Worm (Caenorhabditis elegans) whole organism, late embryonic: ENCODE measurements around the gene F40G9.14.

Source experiments
- C08G9.2 ChIP-seq: sonication (generic microtip); optimal IDR thresholded peaks from 2 replicates; lab custom pipeline; 2016; ENCODE audit warnings: mild to moderate bottlenecking, missing genetic modification characterization, moderate library complexity, missing compliant biosample characterization
- C38D4.7 ChIP-seq: fragments of 200-800 bp; sonication (Bioruptor generic); optimal IDR thresholded peaks from 2 replicates; lab custom pipeline; 2018; ENCODE audit warnings: mild to moderate bottlenecking, missing genetic modification characterization, moderate library complexity, missing compliant biosample characterization
- K09A11.1 ChIP-seq: sonication (generic microtip); optimal IDR thresholded peaks from 2 replicates; lab custom pipeline; 2017; ENCODE audit warnings: antibody characterized with exemption, mild to moderate bottlenecking, missing genetic modification characterization, missing compliant biosample characterization; ENCODE audit not compliant: insufficient read depth
- Y22D7AL.16 ChIP-seq: sonication (generic microtip); optimal IDR thresholded peaks from 2 replicates; lab custom pipeline; 2016; ENCODE audit warnings: missing genetic modification characterization, missing compliant biosample characterization
- ahr-1 ChIP-seq: sonication (generic microtip); optimal IDR thresholded peaks from 2 replicates; lab custom pipeline; 2016; ENCODE audit warnings: missing genetic modification characterization, missing compliant biosample characterization
- ama-1 ChIP-seq: fragments of 150-350 bp; optimal IDR thresholded peaks from 2 replicates; lab custom pipeline; 2014
- ceh-14 ChIP-seq: sonication (generic microtip); optimal IDR thresholded peaks from 2 replicates; lab custom pipeline; 2016; ENCODE audit warnings: missing genotype, missing genetic modification characterization, missing compliant biosample characterization
- ceh-2 ChIP-seq: sonication (generic microtip); optimal IDR thresholded peaks from 2 replicates; lab custom pipeline; 2016; ENCODE audit warnings: missing genotype, missing genetic modification characterization, missing compliant biosample characterization
- ceh-22 ChIP-seq: sonication (generic microtip); optimal IDR thresholded peaks from 2 replicates; lab custom pipeline; 2017; ENCODE audit warnings: missing biosample characterization, missing genetic modification characterization
- ceh-24 ChIP-seq: sonication (generic microtip); optimal IDR thresholded peaks from 2 replicates; lab custom pipeline; 2016; ENCODE audit warnings: mild to moderate bottlenecking, missing genetic modification characterization, missing compliant biosample characterization
- ceh-34 ChIP-seq: sonication (generic microtip); optimal IDR thresholded peaks from 2 replicates; lab custom pipeline; 2016; ENCODE audit warnings: mild to moderate bottlenecking, missing genetic modification characterization, missing compliant biosample characterization
- ceh-9 ChIP-seq: sonication (generic microtip); optimal IDR thresholded peaks from 2 replicates; lab custom pipeline; 2016; ENCODE audit warnings: mild to moderate bottlenecking, missing genetic modification characterization, inconsistent platforms, missing compliant biosample characterization
- elt-2 ChIP-seq: sonication (generic microtip); optimal IDR thresholded peaks from 2 replicates; lab custom pipeline; 2016; ENCODE audit warnings: missing genetic modification reagents, missing genetic modification characterization, missing compliant biosample characterization
- elt-4 ChIP-seq: sonication (generic microtip); optimal IDR thresholded peaks from 2 replicates; lab custom pipeline; 2016; ENCODE audit warnings: missing genetic modification characterization, missing compliant biosample characterization
- ets-4 ChIP-seq: sonication (generic microtip); optimal IDR thresholded peaks from 2 replicates; lab custom pipeline; 2016; ENCODE audit warnings: missing genetic modification characterization, missing compliant biosample characterization
- hlh-30 ChIP-seq: sonication (generic microtip); optimal IDR thresholded peaks from 2 replicates; lab custom pipeline; 2017; ENCODE audit warnings: antibody characterized with exemption, missing genetic modification characterization, missing compliant biosample characterization; ENCODE audit not compliant: insufficient read depth
- lim-6 ChIP-seq: sonication (generic microtip); optimal IDR thresholded peaks from 2 replicates; lab custom pipeline; 2016; ENCODE audit warnings: missing genetic modification characterization, missing compliant biosample characterization
- madf-2 ChIP-seq: sonication (generic microtip); optimal IDR thresholded peaks from 2 replicates; lab custom pipeline; 2017; ENCODE audit warnings: missing genetic modification characterization, missing compliant biosample characterization
- mec-3 ChIP-seq: sonication (generic microtip); optimal IDR thresholded peaks from 2 replicates; lab custom pipeline; 2016; ENCODE audit warnings: borderline replicate concordance, missing genetic modification characterization, missing compliant biosample characterization
- nfya-1 ChIP-seq: sonication (generic microtip); optimal IDR thresholded peaks from 2 replicates; lab custom pipeline; 2017; ENCODE audit warnings: missing genetic modification characterization, mild to moderate bottlenecking, missing compliant biosample characterization, antibody characterized with exemption, moderate library complexity
- nhr-11 ChIP-seq: fragments of 150-350 bp; optimal IDR thresholded peaks from 2 replicates; lab custom pipeline; 2014; ENCODE audit warnings: missing biosample characterization, missing genetic modification characterization
- nhr-232 ChIP-seq: sonication (generic microtip); optimal IDR thresholded peaks from 2 replicates; lab custom pipeline; 2016; ENCODE audit warnings: missing genetic modification characterization, missing compliant biosample characterization
- odd-2 ChIP-seq: sonication (generic microtip); optimal IDR thresholded peaks from 2 replicates; lab custom pipeline; 2017; ENCODE audit warnings: antibody characterized with exemption, mild to moderate bottlenecking, missing genetic modification characterization, missing compliant biosample characterization
- pat-9 ChIP-seq: fragments of 200-800 bp; sonication (Bioruptor generic); optimal IDR thresholded peaks from 2 replicates; lab custom pipeline; 2018; ENCODE audit warnings: mild to moderate bottlenecking, missing genetic modification characterization, moderate library complexity, missing compliant biosample characterization
- pax-1 ChIP-seq: fragments of 150-350 bp; optimal IDR thresholded peaks from 2 replicates; lab custom pipeline; 2014; ENCODE audit warnings: missing biosample characterization, missing genetic modification characterization
- pqm-1 ChIP-seq: sonication (generic microtip); optimal IDR thresholded peaks from 2 replicates; lab custom pipeline; 2016; ENCODE audit warnings: missing genetic modification characterization, missing compliant biosample characterization
- ref-2 ChIP-seq: sonication (generic microtip); optimal IDR thresholded peaks from 2 replicates; lab custom pipeline; 2016; ENCODE audit warnings: missing genetic modification characterization, missing compliant biosample characterization
- rnt-1 ChIP-seq: sonication (generic microtip); optimal IDR thresholded peaks from 2 replicates; lab custom pipeline; 2016; ENCODE audit warnings: missing genetic modification characterization, missing compliant biosample characterization
- sdc-2 ChIP-seq: sonication (generic microtip); optimal IDR thresholded peaks from 2 replicates; lab custom pipeline; 2016; ENCODE audit warnings: missing genotype, missing genetic modification characterization, missing compliant biosample characterization
- syd-9 ChIP-seq: sonication (generic microtip); optimal IDR thresholded peaks from 2 replicates; lab custom pipeline; 2016; ENCODE audit warnings: mild to moderate bottlenecking, missing genetic modification characterization, moderate library complexity, missing compliant biosample characterization
- tbx-2 ChIP-seq: sonication (generic microtip); optimal IDR thresholded peaks from 2 replicates; lab custom pipeline; 2016; ENCODE audit warnings: missing genetic modification characterization, missing compliant biosample characterization
- tbx-7 ChIP-seq: sonication (generic microtip); optimal IDR thresholded peaks from 2 replicates; lab custom pipeline; 2016; ENCODE audit warnings: missing genotype, missing genetic modification characterization, missing compliant biosample characterization
- ttx-3 ChIP-seq: sonication (generic microtip); optimal IDR thresholded peaks from 2 replicates; lab custom pipeline; 2016; ENCODE audit warnings: missing genetic modification reagents, missing genetic modification characterization, missing compliant biosample characterization
- unc-42 ChIP-seq: sonication (generic microtip); optimal IDR thresholded peaks from 2 replicates; lab custom pipeline; 2016; ENCODE audit warnings: missing genotype, missing genetic modification characterization, missing compliant biosample characterization
- unc-55 ChIP-seq: sonication (generic microtip); optimal IDR thresholded peaks from 2 replicates; lab custom pipeline; 2017; ENCODE audit warnings: missing biosample characterization, missing genetic modification reagents, missing genetic modification characterization
- unc-86 ChIP-seq: sonication (generic microtip); optimal IDR thresholded peaks from 2 replicates; lab custom pipeline; 2016; ENCODE audit warnings: missing genetic modification characterization, missing compliant biosample characterization
- ztf-16 ChIP-seq: sonication (generic microtip); optimal IDR thresholded peaks from 2 replicates; lab custom pipeline; 2017; ENCODE audit warnings: missing genetic modification characterization, missing compliant biosample characterization

F40G9.14 gene

DNA sequence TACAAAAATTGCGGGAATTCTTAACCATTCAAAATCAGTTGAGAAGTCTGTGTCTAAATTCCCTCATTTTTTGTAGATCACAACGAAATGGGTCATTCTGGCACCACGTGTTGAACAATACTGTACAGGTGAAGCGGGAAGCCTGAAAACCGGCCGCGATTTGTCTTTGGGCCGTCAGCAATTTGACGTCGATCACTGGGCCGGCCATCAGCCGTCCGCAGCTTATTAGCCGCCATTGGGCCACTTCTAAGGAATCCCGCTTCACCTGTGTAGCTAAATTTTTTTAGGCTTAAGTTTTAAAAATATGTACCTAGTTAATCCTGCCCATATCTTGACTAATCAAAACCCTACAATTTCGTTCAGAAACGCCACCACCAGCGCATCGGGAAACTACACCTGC is 17.9 kb downstream of the F40G9.14 start:
- TF ChIP-seq lim-6 (tag; lab: Kevin White, UChicago): peak; percentile 3
- no peak for TF ChIP-seq ahr-1 (tag; lab: Kevin White, UChicago)
- no peak for TF ChIP-seq hlh-30 (tag; lab: Kevin White, UChicago)
- TF ChIP-seq ref-2 (tag; lab: Kevin White, UChicago): no peak
- TF ChIP-seq unc-86: no peak
- no peak for TF ChIP-seq nhr-232 (tag; lab: Kevin White, UChicago)
- TF ChIP-seq pqm-1 (tag; lab: Kevin White, UChicago): no peak
- TF ChIP-seq rnt-1: no peak
- TF ChIP-seq ceh-14 (tag; lab: Kevin White, UChicago): no peak
- TF ChIP-seq, all 69 proteins: peak for 1

DNA sequence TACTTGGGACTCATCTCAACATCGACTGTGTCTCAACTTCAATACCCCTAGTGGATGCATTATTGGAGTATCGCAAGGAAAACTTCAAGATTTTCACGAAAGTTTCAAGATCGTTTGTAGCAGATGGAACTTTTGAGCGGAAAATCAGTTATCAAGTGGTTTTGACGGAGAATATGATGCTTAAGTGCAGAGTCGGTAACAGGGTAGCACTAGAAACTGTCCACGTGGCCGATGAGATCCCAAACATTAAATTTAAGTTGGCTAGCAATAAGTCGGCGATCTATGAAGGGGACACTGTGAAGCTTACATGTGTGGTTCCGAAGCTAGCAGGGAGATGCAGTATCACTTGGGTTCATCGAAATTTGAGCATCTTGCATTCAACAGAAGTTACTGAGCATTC is 18.5 kb downstream of the F40G9.14 start:
- TF ChIP-seq pax-1 (tag; lab: Kevin White, UChicago) (no peak), unc-42 (tag; lab: Kevin White, UChicago) (no peak), odd-2 (tag; lab: Kevin White, UChicago) (no peak)

DNA sequence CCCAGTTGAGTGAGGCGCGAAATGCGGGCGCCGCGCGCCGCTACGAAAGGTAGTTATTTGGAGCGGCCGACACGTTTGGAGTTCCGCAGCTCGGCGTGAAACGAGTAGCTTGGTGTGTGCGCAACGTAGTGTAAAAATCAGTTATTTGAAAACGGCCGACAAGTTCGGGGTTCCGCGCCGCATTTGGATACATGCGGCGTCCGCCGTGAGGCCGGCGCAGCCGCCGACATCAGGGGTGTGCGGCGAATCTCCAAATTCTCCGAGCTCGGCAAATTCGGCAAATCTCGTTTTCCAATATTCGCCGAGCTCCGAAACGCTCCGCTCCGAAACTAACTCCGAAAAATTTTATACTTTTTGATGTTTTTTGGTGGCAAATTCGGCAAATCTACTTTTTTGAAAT is 19.6 kb downstream of the F40G9.14 start:
- no peak for TF ChIP-seq ceh-24 (tag; lab: Kevin White, UChicago)
- TF ChIP-seq nfya-1 (tag; lab: Kevin White, UChicago): no peak
- TF ChIP-seq ama-1: no peak
- no peak for TF ChIP-seq ztf-16 (tag; lab: Kevin White, UChicago)
- TF ChIP-seq odd-2 (tag; lab: Kevin White, UChicago): no peak
- no peak for TF ChIP-seq pqm-1 (tag; lab: Kevin White, UChicago)
- TF ChIP-seq nhr-11: no peak
- TF ChIP-seq unc-86: no peak
- TF ChIP-seq ceh-22 (tag; lab: Kevin White, UChicago): no peak
- no peak for TF ChIP-seq ceh-14 (tag; lab: Kevin White, UChicago)
- no peak for TF ChIP-seq nhr-232 (tag; lab: Kevin White, UChicago)
- TF ChIP-seq, all 69 proteins: peak for 0

DNA sequence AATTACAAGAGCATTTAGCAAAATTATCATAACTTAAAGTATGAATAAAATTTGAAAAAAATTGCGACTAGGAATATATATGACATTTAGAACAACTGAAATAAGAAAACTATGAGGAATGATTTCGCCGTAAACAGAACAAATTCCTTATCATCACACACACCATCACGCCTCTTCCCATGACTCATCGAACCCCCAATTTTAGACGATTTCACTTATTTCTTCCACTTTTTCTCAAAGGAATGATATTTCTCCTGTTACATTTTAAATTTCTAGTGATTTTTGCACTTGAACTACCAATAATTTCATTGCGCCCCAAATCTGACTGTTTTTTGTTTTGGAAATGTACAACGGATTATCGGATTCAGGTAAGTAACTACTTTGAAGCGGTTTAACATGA is 21.0 kb downstream of the F40G9.14 start, which contains the start of the genes zig-13 and ver-1:
Gene zig-13 (minus strand): TSS at position 101 of the 400 bp plus-strand sequence.
Gene ver-1 (plus strand): TSS at position 180 of the 400 bp plus-strand sequence.
- no peak for TF ChIP-seq ttx-3 (tag; lab: Kevin White, UChicago)
- no peak for TF ChIP-seq C38D4.7
- TF ChIP-seq ceh-9 (tag; lab: Kevin White, UChicago): no peak
- TF ChIP-seq C08G9.2 (tag; lab: Kevin White, UChicago): no peak
- no peak for TF ChIP-seq ets-4 (tag; lab: Kevin White, UChicago)
- no peak for TF ChIP-seq nfya-1 (tag; lab: Kevin White, UChicago)
- no peak for TF ChIP-seq elt-4 (tag; lab: Kevin White, UChicago)
- TF ChIP-seq ref-2 (tag; lab: Kevin White, UChicago): no peak
- no peak for TF ChIP-seq syd-9 (tag; lab: Kevin White, UChicago)
- TF ChIP-seq ahr-1 (tag; lab: Kevin White, UChicago): no peak
- no peak for TF ChIP-seq unc-42 (tag; lab: Kevin White, UChicago)
- TF ChIP-seq madf-2: no peak
- no peak for TF ChIP-seq tbx-2 (tag; lab: Kevin White, UChicago)

DNA sequence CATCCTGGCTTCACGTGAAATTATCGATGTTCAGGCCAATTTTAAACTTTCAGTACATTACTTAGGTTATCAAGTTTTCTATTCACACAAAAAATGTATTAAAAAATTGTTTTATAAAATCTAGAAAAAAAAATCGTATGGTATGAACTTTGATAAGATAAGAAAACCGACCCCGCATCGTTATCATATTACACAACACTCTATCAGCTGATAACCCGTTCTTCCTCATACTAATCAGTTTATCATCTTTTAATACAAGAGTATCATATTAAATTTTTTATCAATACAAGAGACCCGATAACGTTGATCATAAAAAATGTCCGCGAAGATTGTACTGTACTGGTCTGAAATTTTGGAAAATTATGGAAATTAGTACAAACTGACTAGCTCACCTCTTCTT is 23.4 kb downstream of the F40G9.14 start:
- TF ChIP-seq elt-2: peak; percentile 100
- peak; percentile 70 for TF ChIP-seq pqm-1 (tag; lab: Kevin White, UChicago)
- no peak for TF ChIP-seq ceh-34 (tag; lab: Kevin White, UChicago)

DNA sequence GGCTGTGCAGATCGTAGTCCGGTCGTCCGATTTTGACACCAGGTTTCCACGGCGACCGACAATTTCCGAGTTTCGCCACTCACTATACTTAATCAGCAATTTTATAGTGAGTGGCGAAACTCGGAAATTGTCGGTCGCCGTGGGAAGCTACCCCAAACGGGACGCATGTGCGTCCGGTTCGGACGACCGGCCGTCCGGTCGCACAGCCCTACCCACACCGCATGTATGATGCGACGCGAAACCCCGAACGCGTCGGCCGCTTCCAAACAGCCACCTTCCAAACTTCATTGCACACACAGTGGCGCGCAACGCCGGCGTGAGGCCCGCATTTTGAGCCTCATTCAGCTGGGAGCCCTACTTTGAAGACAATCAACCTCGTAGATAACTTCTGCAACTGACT is 26.5 kb downstream of the F40G9.14 start:
- TF ChIP-seq ceh-2 (tag; lab: Kevin White, UChicago) (no peak), K09A11.1 (tag; lab: Kevin White, UChicago) (no peak), elt-2 (no peak), sdc-2 (tag; lab: Kevin White, UChicago) (no peak), unc-55 (GFP tag; lab: Kevin White, UChicago) (no peak), elt-4 (tag; lab: Kevin White, UChicago) (no peak), madf-2 (no peak), mec-3 (tag; lab: Kevin White, UChicago) (no peak), Y22D7AL.16 (no peak), tbx-7 (no peak), syd-9 (tag; lab: Kevin White, UChicago) (no peak), pat-9 (tag; lab: Kevin White, UChicago) (no peak)
- TF ChIP-seq, all 69 proteins: peak for 0
